Fruit fly (Drosophila melanogaster): ENCODE measurements around the gene CG32485.

Gene CG32485

dm6 chr3L:3089012-3089411 is 38.9 kb downstream of the CG32485 start:
- TF ChIP-seq CG15336 (GFP tag; IDR thresholded peaks at IDR 0.05) (no peak), Met (GFP tag; optimal IDR thresholded peaks at IDR 0.05) (no peak), spab (GFP tag; optimal IDR thresholded peaks at IDR 0.05) (no peak), Ets21C (GFP tag; optimal IDR thresholded peaks at IDR 0.05) (no peak), CG32006 (GFP tag; optimal IDR thresholded peaks at IDR 0.05) (no peak), Eip93F (GFP tag; optimal IDR thresholded peaks at IDR 0.05) (no peak), CG7368 (GFP tag; optimal IDR thresholded peaks at IDR 0.05) (no peak), CG16779 (tag; optimal IDR thresholded peaks at IDR 0.05) (no peak), CG6792 (GFP tag; optimal IDR thresholded peaks at IDR 0.05) (no peak), CG10669 (GFP tag; optimal IDR thresholded peaks at IDR 0.05) (no peak)

dm6 chr3L:3090581-3091345 is 40.6 kb downstream of the CG32485 start:
- TF ChIP-seq CG11294 (GFP tag; IDR thresholded peaks at IDR 0.05) (no peak), spab (GFP tag; optimal IDR thresholded peaks at IDR 0.05) (no peak), CG3032 (tag; optimal IDR thresholded peaks at IDR 0.05) (peak; percentile 7), eg (GFP tag; IDR thresholded peaks at IDR 0.05) (peak; percentile 50; the same call in 1 of the 3 replicates), vri (GFP tag; optimal IDR thresholded peaks at IDR 0.05) (peak; percentile 25), Gug (GFP tag; IDR thresholded peaks at IDR 0.05) (no peak), salr (GFP tag; optimal IDR thresholded peaks at IDR 0.05) (no peak), CG10631 (GFP tag; optimal IDR thresholded peaks at IDR 0.05) (peak; percentile 16), CG31627 (GFP tag; optimal IDR thresholded peaks at IDR 0.05) (no peak), Blimp-1 (GFP tag; optimal IDR thresholded peaks at IDR 0.05) (no peak), CG6276 (GFP tag; optimal IDR thresholded peaks at IDR 0.05) (no peak), cyc (GFP tag; optimal IDR thresholded peaks at IDR 0.05) (peak; percentile 43), topi (GFP tag; optimal IDR thresholded peaks at IDR 0.05) (no peak), CG6792 (GFP tag; optimal IDR thresholded peaks at IDR 0.05) (peak; percentile 17), achi (GFP tag; optimal IDR thresholded peaks at IDR 0.05) (no peak), Smox (GFP tag; optimal IDR thresholded peaks at IDR 0.05) (no peak), dsx (GFP tag; optimal IDR thresholded peaks at IDR 0.05; ENCODE audit: poor library complexity, severe bottlenecking) (peak; percentile 50), Met (GFP tag; optimal IDR thresholded peaks at IDR 0.05) (no peak), dac (GFP tag; optimal IDR thresholded peaks at IDR 0.05) (no peak), Eip93F (GFP tag; optimal IDR thresholded peaks at IDR 0.05) (peak; percentile 38), CG6854 (GFP tag; optimal IDR thresholded peaks at IDR 0.05) (peak; percentile 5), lz (GFP tag; optimal IDR thresholded peaks at IDR 0.05) (peak; percentile 56), CG11902 (GFP tag; optimal IDR thresholded peaks at IDR 0.05) (no peak), net (GFP tag; optimal IDR thresholded peaks at IDR 0.05) (no peak), CG6163 (GFP tag; IDR thresholded peaks at IDR 0.05) (peak; percentile 48; the same call in 1 of the 3 replicates), esn (GFP tag; optimal IDR thresholded peaks at IDR 0.05) (peak; percentile 63), CG9139 (GFP tag; optimal IDR thresholded peaks at IDR 0.05) (no peak), CG4318 (GFP tag; optimal IDR thresholded peaks at IDR 0.05) (no peak), CG8119 (GFP tag; IDR thresholded peaks at IDR 0.05) (no peak), Lpt (GFP tag; optimal IDR thresholded peaks at IDR 0.05) (no peak), CG8319 (GFP tag; optimal IDR thresholded peaks at IDR 0.05) (no peak), Sox15 (GFP tag; optimal IDR thresholded peaks at IDR 0.05) (no peak), CG1621 (tag; optimal IDR thresholded peaks at IDR 0.05) (no peak), CG11762 (GFP tag; optimal IDR thresholded peaks at IDR 0.05; ENCODE audit: insufficient read depth) (no peak), Hr39 (GFP tag; optimal IDR thresholded peaks at IDR 0.05) (no peak), Eip78C (GFP tag) (peak; percentile 79), CG7368 (GFP tag; optimal IDR thresholded peaks at IDR 0.05) (no peak), CG32006 (GFP tag; optimal IDR thresholded peaks at IDR 0.05) (no peak), svp (GFP tag) (no peak), OdsH (GFP tag; optimal IDR thresholded peaks at IDR 0.05) (no peak), Ets96B (tag; optimal IDR thresholded peaks at IDR 0.05) (no peak), CG15336 (GFP tag; IDR thresholded peaks at IDR 0.05) (0 out of 2 replicates have a peak, but pooled peaks have one; percentile 25), Hr38 (GFP tag; optimal IDR thresholded peaks at IDR 0.05) (no peak), CG10669 (GFP tag; optimal IDR thresholded peaks at IDR 0.05) (no peak), CG16779 (tag; optimal IDR thresholded peaks at IDR 0.05) (no peak), CG34406 (GFP tag; optimal IDR thresholded peaks at IDR 0.05) (no peak), Sox102F (GFP tag; optimal IDR thresholded peaks at IDR 0.05) (no peak)

Data from whole organism, prepupa.